Worm (Caenorhabditis elegans): ENCODE data around the gene ech-5.

The ech-5 gene

DNA sequence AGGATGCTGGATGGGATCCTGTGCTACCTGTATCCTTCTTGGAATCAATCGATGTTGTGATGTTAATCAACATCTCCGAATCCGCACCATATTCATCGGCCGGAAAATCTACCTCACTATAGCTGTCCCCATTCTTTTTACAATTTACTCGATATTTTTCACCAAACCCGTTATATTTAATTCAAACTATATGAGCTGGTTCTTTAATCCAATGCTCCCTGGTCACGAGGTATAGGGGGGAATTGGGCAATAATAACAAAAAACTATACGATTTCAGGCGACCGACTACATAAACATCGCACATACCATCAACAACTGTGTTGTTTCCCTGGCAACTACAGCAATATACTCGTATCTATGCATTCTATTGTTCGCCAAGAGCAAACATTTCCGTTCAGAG, 39.3 kb upstream of the ech-5 start:
- TF ChIP-seq ama-1 (optimal IDR thresholded peaks at IDR 0.05), result no peak
- TF ChIP-seq lin-39 (tag; optimal IDR thresholded peaks at IDR 0.05), result no peak
- no peak for TF ChIP-seq pqm-1 (tag; optimal IDR thresholded peaks at IDR 0.05)
- no peak for TF ChIP-seq eor-1 (tag; optimal IDR thresholded peaks at IDR 0.05)
- no peak for TF ChIP-seq ZK546.5 (tag; optimal IDR thresholded peaks at IDR 0.05)
- no peak for TF ChIP-seq tbx-2 (tag; optimal IDR thresholded peaks at IDR 0.05)
- TF ChIP-seq ceh-9 (tag; optimal IDR thresholded peaks at IDR 0.05), result no peak
- no peak for TF ChIP-seq nhr-67 (tag; optimal IDR thresholded peaks at IDR 0.05)
- no peak for TF ChIP-seq fos-1 (tag; optimal IDR thresholded peaks at IDR 0.05)
- TF ChIP-seq elt-1 (tag; optimal IDR thresholded peaks at IDR 0.05), result no peak
- TF ChIP-seq nhr-23 (tag; optimal IDR thresholded peaks at IDR 0.05), result no peak
- TF ChIP-seq ceh-28 (tag; optimal IDR thresholded peaks at IDR 0.05), result no peak
- no peak for TF ChIP-seq nhr-11 (tag; optimal IDR thresholded peaks at IDR 0.05)

DNA sequence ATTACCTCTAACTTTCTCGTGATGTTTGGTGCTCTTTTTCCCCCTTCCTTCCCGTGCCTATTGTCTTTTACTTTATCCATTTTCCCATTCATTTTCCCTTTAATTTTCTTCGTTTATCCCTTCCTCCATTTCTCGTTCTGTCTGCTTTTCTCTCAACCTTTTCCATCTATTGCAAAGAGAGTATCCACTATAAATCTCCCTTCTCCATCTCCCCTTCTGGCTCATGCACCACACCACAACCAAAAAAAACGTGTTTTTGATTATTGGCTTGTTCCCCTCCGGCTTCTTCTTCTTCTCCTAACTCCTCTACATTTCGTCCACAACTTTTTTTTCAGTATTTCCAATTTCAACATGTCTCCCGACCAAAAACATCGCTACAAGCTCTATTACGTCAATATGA, 36.6 kb upstream of the ech-5 start, which contains the start of gene gst-40:
gst-40 (plus strand) TSS at position 236 of the 400 bp plus-strand sequence.
- TF ChIP-seq fos-1 (tag; optimal IDR thresholded peaks at IDR 0.05), result no peak
- TF ChIP-seq skn-1 (tag; optimal IDR thresholded peaks at IDR 0.05), result no peak
- no peak for TF ChIP-seq nhr-12 (tag; optimal IDR thresholded peaks at IDR 0.05)
- TF ChIP-seq hmg-11 (tag; optimal IDR thresholded peaks at IDR 0.05), result peak; percentile 1
- TF ChIP-seq nhr-76 (tag; optimal IDR thresholded peaks at IDR 0.05), result no peak
- TF ChIP-seq ceh-82 (tag; optimal IDR thresholded peaks at IDR 0.05), result no peak

DNA sequence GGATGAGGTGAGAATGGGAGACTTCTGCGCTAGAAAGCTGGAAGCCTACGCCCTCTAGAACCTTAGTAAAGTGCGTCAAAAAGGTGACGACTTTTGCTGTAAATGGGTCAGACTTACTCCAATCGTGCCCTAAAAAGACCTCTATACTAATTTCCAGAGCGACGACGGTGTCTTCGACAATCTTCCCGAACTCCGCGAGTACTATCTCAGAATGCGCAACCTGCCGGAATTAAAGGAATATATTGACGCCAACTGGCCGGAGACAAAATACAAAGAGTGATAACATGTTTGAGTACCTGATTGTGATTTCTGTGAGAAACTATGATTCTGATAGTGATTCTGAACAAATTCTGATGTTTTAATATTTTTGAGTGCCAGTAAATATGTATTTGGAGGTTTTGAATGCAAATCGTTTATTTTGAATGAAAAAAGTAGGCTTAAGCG, 34.8 kb upstream of the ech-5 start:
- no peak for TF ChIP-seq tbx-2 (tag; optimal IDR thresholded peaks at IDR 0.05)
- TF ChIP-seq nhr-43 (tag; optimal IDR thresholded peaks at IDR 0.05; ENCODE audit: poor library complexity, severe bottlenecking), result peak; percentile 22
- no peak for TF ChIP-seq unc-39 (tag; optimal IDR thresholded peaks at IDR 0.05)
- no peak for TF ChIP-seq lin-15B (tag; optimal IDR thresholded peaks at IDR 0.05)
- TF ChIP-seq ama-1 (optimal IDR thresholded peaks at IDR 0.05), result peak; percentile 82
- TF ChIP-seq elt-3 (tag; optimal IDR thresholded peaks at IDR 0.05), result peak in 1 of 3 experiments; percentile 36
- TF ChIP-seq nhr-11 (tag; optimal IDR thresholded peaks at IDR 0.05), result no peak
- no peak for TF ChIP-seq jun-1 (tag; optimal IDR thresholded peaks at IDR 0.05)
- no peak for TF ChIP-seq nhr-237 (tag; optimal IDR thresholded peaks at IDR 0.05)
- no peak for TF ChIP-seq nhr-76 (tag; optimal IDR thresholded peaks at IDR 0.05)
- no peak for TF ChIP-seq sea-2 (GFP tag; optimal IDR thresholded peaks at IDR 0.05)
- TF ChIP-seq nhr-25 (tag; optimal IDR thresholded peaks at IDR 0.05), result peak; percentile 5
- TF ChIP-seq nfya-1 (tag; optimal IDR thresholded peaks at IDR 0.05; ENCODE audit: insufficient read depth), result no peak
- TF ChIP-seq ztf-4 (tag; optimal IDR thresholded peaks at IDR 0.05), result no peak
- no peak for TF ChIP-seq ceh-28 (tag; optimal IDR thresholded peaks at IDR 0.05)
- no peak for TF ChIP-seq R02D3.7 (tag; optimal IDR thresholded peaks at IDR 0.05)
- TF ChIP-seq daf-12 (tag; optimal IDR thresholded peaks at IDR 0.05), result no peak
- no peak for TF ChIP-seq pqm-1 (tag; optimal IDR thresholded peaks at IDR 0.05)
- no peak for TF ChIP-seq snpc-4 (tag; optimal IDR thresholded peaks at IDR 0.05)
- TF ChIP-seq nhr-23 (tag; optimal IDR thresholded peaks at IDR 0.05), result peak; percentile 49
- no peak for TF ChIP-seq fkh-10 (GFP tag; optimal IDR thresholded peaks at IDR 0.05)
- TF ChIP-seq nhr-67 (tag; optimal IDR thresholded peaks at IDR 0.05), result no peak

DNA sequence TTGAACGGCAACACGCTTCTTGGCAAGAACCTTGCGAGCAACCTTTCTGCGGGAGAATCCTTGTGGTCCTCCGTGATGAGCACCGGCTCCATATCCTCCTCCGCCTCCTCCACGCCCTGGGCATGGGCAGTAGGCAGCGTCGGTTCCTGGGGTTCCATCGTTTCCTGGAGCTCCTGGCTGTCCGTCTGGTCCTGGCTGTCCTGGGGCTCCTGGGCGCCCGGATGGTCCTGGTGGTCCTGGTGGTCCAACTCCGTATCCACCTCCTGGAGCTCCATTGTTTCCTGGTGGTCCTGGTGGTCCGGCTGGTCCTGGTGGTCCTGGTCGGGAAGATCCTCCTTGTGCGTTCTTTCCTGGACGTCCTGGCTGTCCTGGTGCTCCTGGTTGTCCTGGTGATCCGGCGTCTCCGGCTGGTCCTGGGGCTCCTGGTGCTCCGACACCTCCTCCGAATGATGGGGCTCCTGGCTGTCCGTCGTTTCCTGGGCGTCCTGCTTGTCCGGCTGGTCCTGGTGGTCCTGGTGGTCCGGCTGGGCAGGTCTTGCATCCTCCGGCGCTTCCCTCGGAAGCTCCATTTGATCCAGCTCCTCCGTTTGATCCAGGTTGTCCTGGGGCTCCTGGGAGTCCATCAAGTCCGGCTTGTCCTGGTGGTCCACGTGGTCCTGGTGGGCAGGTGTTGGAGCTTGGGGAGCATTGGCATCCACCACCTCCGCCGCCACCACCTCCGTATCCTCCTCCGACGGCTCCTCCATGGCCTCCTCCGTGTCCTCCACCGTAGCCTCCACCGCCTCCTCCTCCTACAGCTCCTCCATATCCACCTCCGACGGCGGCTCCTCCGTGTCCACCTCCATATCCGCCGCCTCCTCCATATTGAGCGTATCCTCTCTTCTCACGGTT, 34.1 kb upstream of the ech-5 start:
- TF ChIP-seq fkh-2 (tag; optimal IDR thresholded peaks at IDR 0.05) (no peak), hmg-11 (tag; optimal IDR thresholded peaks at IDR 0.05) (no peak), sea-2 (GFP tag; optimal IDR thresholded peaks at IDR 0.05) (no peak), nhr-11 (tag; optimal IDR thresholded peaks at IDR 0.05) (no peak), ztf-4 (tag; optimal IDR thresholded peaks at IDR 0.05) (no peak), pqm-1 (tag; optimal IDR thresholded peaks at IDR 0.05) (no peak), mml-1 (tag; optimal IDR thresholded peaks at IDR 0.05) (no peak), lin-15B (tag; optimal IDR thresholded peaks at IDR 0.05) (no peak), nhr-77 (tag; optimal IDR thresholded peaks at IDR 0.05) (no peak), eor-1 (tag; optimal IDR thresholded peaks at IDR 0.05) (no peak), nfya-1 (tag; optimal IDR thresholded peaks at IDR 0.05; ENCODE audit: insufficient read depth) (no peak), jun-1 (tag; optimal IDR thresholded peaks at IDR 0.05) (no peak), ceh-28 (tag; optimal IDR thresholded peaks at IDR 0.05) (no peak), lsy-12 (tag; optimal IDR thresholded peaks at IDR 0.05) (no peak)

All from whole organism, L3 larva.